Worm (Caenorhabditis elegans) whole organism, mixed stage, embryonic: ENCODE results near the gene pcp-4.

Source experiments
- M03D4.4 ChIP-seq: sonication (generic microtip); optimal IDR thresholded peaks from 2 replicates; lab custom pipeline; 2017; ENCODE audit warnings: mild to moderate bottlenecking, missing genetic modification characterization, missing compliant biosample characterization
- blmp-1 ChIP-seq: fragments of 150-350 bp; optimal IDR thresholded peaks from 2 replicates; lab custom pipeline; 2014; ENCODE audit warnings: missing biosample characterization, missing genetic modification characterization
- ceh-39 ChIP-seq: fragments of 150-350 bp; optimal IDR thresholded peaks from 2 replicates; lab custom pipeline; 2014; ENCODE audit warnings: missing biosample characterization, missing genetic modification characterization
- ceh-43 ChIP-seq: fragments of 200-800 bp; sonication (Bioruptor generic); optimal IDR thresholded peaks from 2 replicates; lab custom pipeline; 2018; ENCODE audit warnings: mild to moderate bottlenecking, missing genetic modification characterization, moderate library complexity, missing compliant biosample characterization
- ces-1 ChIP-seq: fragments of 150-350 bp; optimal IDR thresholded peaks from 2 replicates; lab custom pipeline; 2014; ENCODE audit warnings: missing biosample characterization, missing genetic modification reagents, missing genetic modification characterization
- drap-1 ChIP-seq: fragments of 200-800 bp; sonication (Bioruptor generic); optimal IDR thresholded peaks from 3 replicates; lab custom pipeline; 2018; ENCODE audit warnings: mild to moderate bottlenecking, missing genetic modification characterization, missing compliant biosample characterization
- elt-1 ChIP-seq: sonication (generic microtip); optimal IDR thresholded peaks from 2 replicates; lab custom pipeline; 2017; ENCODE audit warnings: missing genetic modification characterization, mild to moderate bottlenecking, missing compliant biosample characterization, antibody characterized with exemption, moderate library complexity, borderline replicate concordance; ENCODE audit not compliant: insufficient read depth
- flh-1 ChIP-seq: fragments of 200-800 bp; sonication (Bioruptor generic); optimal IDR thresholded peaks from 2 replicates; lab custom pipeline; 2018; ENCODE audit warnings: mild to moderate bottlenecking, missing genetic modification characterization, moderate library complexity, missing compliant biosample characterization
- ham-2 ChIP-seq: fragments of 200-800 bp; sonication (Bioruptor generic); optimal IDR thresholded peaks from 2 replicates; lab custom pipeline; 2018; ENCODE audit warnings: mild to moderate bottlenecking, missing genetic modification characterization, missing compliant biosample characterization
- hlh-1 ChIP-seq: fragments of 150-350 bp; optimal IDR thresholded peaks from 2 replicates; lab custom pipeline; 2014; ENCODE audit warnings: missing biosample characterization, missing genetic modification reagents, missing genetic modification characterization
- lin-13 ChIP-seq: fragments of 150-350 bp; optimal IDR thresholded peaks from 2 replicates; lab custom pipeline; 2014; ENCODE audit warnings: missing biosample characterization, missing genetic modification characterization
- mab-5 ChIP-seq: fragments of 150-350 bp; optimal IDR thresholded peaks from 2 replicates; lab custom pipeline; 2014; ENCODE audit warnings: missing biosample characterization, missing genetic modification characterization
- mep-1 ChIP-seq: fragments of 150-350 bp; optimal IDR thresholded peaks from 2 replicates; lab custom pipeline; 2017; ENCODE audit warnings: missing biosample characterization, missing genetic modification reagents, missing genetic modification characterization, inconsistent platforms
- mls-2 ChIP-seq: sonication (generic microtip); optimal IDR thresholded peaks from 2 replicates; lab custom pipeline; 2016; ENCODE audit warnings: mild to moderate bottlenecking, missing genetic modification characterization, moderate library complexity, missing compliant biosample characterization
- nhr-12 ChIP-seq: fragments of 150-350 bp; optimal IDR thresholded peaks from 2 replicates; lab custom pipeline; 2014; ENCODE audit warnings: missing biosample characterization, missing genetic modification characterization
- nhr-237 ChIP-seq: fragments of 150-350 bp; optimal IDR thresholded peaks from 2 replicates; lab custom pipeline; 2014; ENCODE audit warnings: missing biosample characterization, missing genetic modification characterization
- nhr-28 ChIP-seq: fragments of 150-350 bp; optimal IDR thresholded peaks from 2 replicates; lab custom pipeline; 2014; ENCODE audit warnings: missing biosample characterization, missing genetic modification characterization
- nhr-76 ChIP-seq: sonication (generic microtip); optimal IDR thresholded peaks from 2 replicates; lab custom pipeline; 2017; ENCODE audit warnings: missing biosample characterization, missing genetic modification characterization
- pha-4 ChIP-seq: fragments of 150-350 bp; optimal IDR thresholded peaks from 2 replicates; lab custom pipeline; 2018; ENCODE audit warnings: missing biosample characterization, missing genetic modification reagents, missing genetic modification characterization
- sem-2 ChIP-seq: fragments of 200-800 bp; sonication (Bioruptor generic); optimal IDR thresholded peaks from 2 replicates; lab custom pipeline; 2018; ENCODE audit warnings: mild to moderate bottlenecking, missing genetic modification characterization, missing compliant biosample characterization
- snpc-4 ChIP-seq: fragments of 150-350 bp; optimal IDR thresholded peaks from 2 replicates; lab custom pipeline; 2014; ENCODE audit warnings: missing biosample characterization, missing genetic modification characterization
- sptf-1 ChIP-seq: sonication (generic microtip); optimal IDR thresholded peaks from 2 replicates; lab custom pipeline; 2017; ENCODE audit warnings: mild to moderate bottlenecking, missing genetic modification characterization, moderate library complexity, missing compliant biosample characterization
- tbx-8 ChIP-seq: fragments of 200-800 bp; sonication (Bioruptor generic); optimal IDR thresholded peaks from 2 replicates; lab custom pipeline; 2018; ENCODE audit warnings: mild to moderate bottlenecking, missing genetic modification characterization, moderate library complexity, missing compliant biosample characterization
- unc-120 ChIP-seq: sonication (generic microtip); optimal IDR thresholded peaks from 2 replicates; lab custom pipeline; 2017; ENCODE audit warnings: missing genetic modification characterization, missing compliant biosample characterization; ENCODE audit not compliant: poor library complexity, severe bottlenecking
- unc-62 ChIP-seq: fragments of 150-350 bp; optimal IDR thresholded peaks from 2 replicates; lab custom pipeline; 2014; ENCODE audit warnings: missing biosample characterization, missing genetic modification reagents, missing genetic modification characterization
- zip-8 ChIP-seq: fragments of 150-350 bp; optimal IDR thresholded peaks from 2 replicates; lab custom pipeline; 2014; ENCODE audit warnings: missing biosample characterization, missing genetic modification characterization

pcp-4 gene

ce11 chrV:19820178-19820577, 10.6 kb downstream of the pcp-4 start:
- no peak for TF ChIP-seq sptf-1 (tag; lab: Kevin White, UChicago)
- TF ChIP-seq nhr-28 (tag; lab: Kevin White, UChicago) = no peak
- TF ChIP-seq tbx-8 (GFP tag; lab: Kevin White, UChicago) = no peak
- no peak for TF ChIP-seq mep-1
- TF ChIP-seq mab-5 = no peak
- no peak for TF ChIP-seq flh-1 (GFP tag; lab: Kevin White, UChicago)

ce11 chrV:19814833-19815232, 16.0 kb downstream of the pcp-4 start, which contains the start of gene daf-28:
TSS of gene daf-28 (plus strand) at chrV:19815133.
- no peak for TF ChIP-seq mls-2 (tag; lab: Kevin White, UChicago)
- TF ChIP-seq unc-62 (GFP tag; lab: Kevin White, UChicago) = no peak
- TF ChIP-seq unc-120 = no peak
- no peak for TF ChIP-seq nhr-28 (tag; lab: Kevin White, UChicago)
- TF ChIP-seq zip-8 (tag; lab: Kevin White, UChicago) = no peak
- TF ChIP-seq mep-1 = no peak
- TF ChIP-seq ham-2 (GFP tag; lab: Kevin White, UChicago) = no peak
- no peak for TF ChIP-seq ceh-39 (tag; lab: Kevin White, UChicago)

ce11 chrV:19805548-19805947, 25.3 kb downstream of the pcp-4 start:
- no peak for TF ChIP-seq snpc-4 (tag; lab: Kevin White, UChicago)
- TF ChIP-seq elt-1 (tag; lab: Kevin White, UChicago) = no peak
- TF ChIP-seq hlh-1 (tag; lab: Kevin White, UChicago) = no peak
- no peak for TF ChIP-seq nhr-237 (tag; lab: Kevin White, UChicago)
- TF ChIP-seq, all 35 proteins: peak for 0

ce11 chrV:19802797-19803196, 28.0 kb downstream of the pcp-4 start:
- TF ChIP-seq drap-1 (GFP tag; lab: Kevin White, UChicago) (no peak), unc-62 (GFP tag; lab: Kevin White, UChicago) (no peak), lin-13 (tag; lab: Kevin White, UChicago) (no peak), ces-1 (GFP tag; lab: Kevin White, UChicago) (no peak)
- TF ChIP-seq, all 35 proteins: peak for 0

- TF ChIP-seq sem-2 (GFP tag; lab: Kevin White, UChicago) = no peak
Observed at ce11 chrV:19801033-19801432, 29.8 kb downstream of the pcp-4 start, which contains the start of gene Y116F11B.2. TSS of gene Y116F11B.2 (minus strand) at chrV:19801133.

ce11 chrV:19794931-19795330, 35.9 kb downstream of the pcp-4 start, which contains the start of gene M162.7:
TSS of gene M162.7 (minus strand) at chrV:19795031.
- TF ChIP-seq lin-13 (tag; lab: Kevin White, UChicago) = no peak
- no peak for TF ChIP-seq sem-2 (GFP tag; lab: Kevin White, UChicago)
- no peak for TF ChIP-seq nhr-12 (tag; lab: Kevin White, UChicago)
- TF ChIP-seq M03D4.4 (tag; lab: Kevin White, UChicago) = no peak
- no peak for TF ChIP-seq ces-1 (GFP tag; lab: Kevin White, UChicago)
- no peak for TF ChIP-seq nhr-28 (tag; lab: Kevin White, UChicago)
- no peak for TF ChIP-seq ceh-43
- no peak for TF ChIP-seq nhr-237 (tag; lab: Kevin White, UChicago)
- TF ChIP-seq unc-120 = no peak
- no peak for TF ChIP-seq blmp-1 (tag; lab: Kevin White, UChicago)
- no peak for TF ChIP-seq drap-1 (GFP tag; lab: Kevin White, UChicago)
- TF ChIP-seq unc-62 (GFP tag; lab: Kevin White, UChicago) = no peak
- TF ChIP-seq pha-4 (tag; lab: Kevin White, UChicago) = no peak
- TF ChIP-seq sptf-1 (tag; lab: Kevin White, UChicago) = no peak
- no peak for TF ChIP-seq nhr-76 (tag; lab: Kevin White, UChicago)

ce11 chrV:19790248-19790647, 40.6 kb downstream of the pcp-4 start:
- TF ChIP-seq elt-1 (tag; lab: Kevin White, UChicago) (no peak), unc-120 (no peak), ces-1 (GFP tag; lab: Kevin White, UChicago) (no peak)
